Worm (Caenorhabditis elegans): ENCODE data around the gene T02B11.4.

Gene T02B11.4

DNA sequence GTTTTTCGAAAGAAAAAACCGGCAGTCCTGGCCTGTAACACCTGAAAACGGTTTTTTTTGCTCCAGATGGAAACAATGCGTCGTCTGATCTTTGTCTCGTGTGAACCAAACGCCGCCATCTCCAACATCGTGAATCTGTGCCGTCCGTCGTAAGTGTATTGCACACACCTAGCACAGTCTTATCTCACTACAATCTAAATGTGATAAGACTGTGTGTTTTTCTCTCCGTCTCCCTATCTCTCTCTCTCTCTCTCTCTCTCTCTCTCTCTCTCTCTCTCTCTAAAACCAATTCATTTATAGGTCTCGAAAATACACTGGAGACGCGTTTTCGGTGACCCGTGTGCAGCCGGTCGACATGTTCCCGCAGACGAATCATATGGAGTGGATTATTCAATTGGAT lies 39.7 kb upstream of the T02B11.4 start:
- TF ChIP-seq cebp-2 (GFP tag; IDR thresholded peaks at IDR 0.05) (no peak), mes-4 (tag; optimal IDR thresholded peaks at IDR 0.05) (no peak), tbx-9 (tag; optimal IDR thresholded peaks at IDR 0.05; ENCODE audit: borderline replicate concordance) (no peak), zim-3 (tag; optimal IDR thresholded peaks at IDR 0.05) (no peak), snpc-1.3 (tag; optimal IDR thresholded peaks at IDR 0.05; ENCODE audit: insufficient read depth) (no peak), F52B5.7 (tag; optimal IDR thresholded peaks at IDR 0.05) (no peak), let-607 (tag; optimal IDR thresholded peaks at IDR 0.05) (peak in 1 of 2 experiments; percentile 16), ets-4 (GFP tag; optimal IDR thresholded peaks at IDR 0.05) (peak; percentile 54), ceh-58 (GFP tag; IDR thresholded peaks at IDR 0.05) (no peak), ztf-28 (GFP tag; IDR thresholded peaks at IDR 0.05) (no peak), snpc-3.4 (tag; optimal IDR thresholded peaks at IDR 0.05) (no peak), Y95B8A.8 (GFP tag; IDR thresholded peaks at IDR 0.05) (no peak), hrde-1 (tag; optimal IDR thresholded peaks at IDR 0.05; ENCODE audit: borderline replicate concordance) (no peak), him-1 (tag; optimal IDR thresholded peaks at IDR 0.05) (no peak), F10E7.11 (tag; optimal IDR thresholded peaks at IDR 0.05) (no peak), nhr-90 (tag; optimal IDR thresholded peaks at IDR 0.05) (peak; percentile 35), bed-1 (GFP tag; IDR thresholded peaks at IDR 0.05) (no peak), ZK185.1 (tag; optimal IDR thresholded peaks at IDR 0.05; ENCODE audit: poor library complexity, severe bottlenecking) (no peak), ztf-3 (GFP tag; optimal IDR thresholded peaks at IDR 0.05) (no peak), mxl-1 (tag; optimal IDR thresholded peaks at IDR 0.05) (no peak), F37B4.10 (GFP tag; IDR thresholded peaks at IDR 0.05) (no peak), mel-28 (tag; optimal IDR thresholded peaks at IDR 0.05; ENCODE audit: borderline replicate concordance) (no peak), ceh-79 (tag; optimal IDR thresholded peaks at IDR 0.05) (no peak), unc-130 (GFP tag; optimal IDR thresholded peaks at IDR 0.05) (no peak), lin-35 (GFP tag; optimal IDR thresholded peaks at IDR 0.05) (no peak), madf-10 (tag; optimal IDR thresholded peaks at IDR 0.05) (no peak), lin-40 (tag; optimal IDR thresholded peaks at IDR 0.05) (no peak), cebp-1 (GFP tag; IDR thresholded peaks at IDR 0.05) (no peak), cebp-1 (tag; optimal IDR thresholded peaks at IDR 0.05) (peak; percentile 26), nhr-27 (tag; optimal IDR thresholded peaks at IDR 0.05) (no peak), Y53F4B.3 (GFP tag; IDR thresholded peaks at IDR 0.05) (no peak), F23B12.7 (tag; optimal IDR thresholded peaks at IDR 0.05; ENCODE audit: insufficient read depth) (no peak), dox-1 (GFP tag; IDR thresholded peaks at IDR 0.05) (peak; percentile 41; the same call in 1 of the 2 replicates), attf-6 (GFP tag; IDR thresholded peaks at IDR 0.05) (no peak), let-526 (GFP tag; IDR thresholded peaks at IDR 0.05) (no peak), Y67H2A.10 (GFP tag; conservative IDR thresholded peaks at IDR 0.05) (no peak), ztf-18 (tag; optimal IDR thresholded peaks at IDR 0.05) (no peak), mcd-1 (GFP tag; IDR thresholded peaks at IDR 0.05) (peak; percentile 32; the same call in 1 of the 2 replicates), nhr-80 (tag; optimal IDR thresholded peaks at IDR 0.05) (peak; percentile 88), aptf-2 (GFP tag; conservative IDR thresholded peaks at IDR 0.05) (no peak), dpff-1 (tag; optimal IDR thresholded peaks at IDR 0.05) (no peak), hmg-1.2 (GFP tag; IDR thresholded peaks at IDR 0.05) (peak; percentile 29; the same call in 1 of the 2 replicates), tlf-1 (GFP tag; optimal IDR thresholded peaks at IDR 0.05) (no peak), sdz-38 (tag; optimal IDR thresholded peaks at IDR 0.05) (no peak), zfh-2 (GFP tag; conservative IDR thresholded peaks at IDR 0.05) (no peak), D2030.7 (GFP tag; IDR thresholded peaks at IDR 0.05) (no peak), atf-7 (tag; optimal IDR thresholded peaks at IDR 0.05) (peak; percentile 19), nhr-120 (GFP tag; IDR thresholded peaks at IDR 0.05) (no peak), C17E4.6 (GFP tag; IDR thresholded peaks at IDR 0.05) (no peak)
